Worm (Caenorhabditis elegans) whole organism, midembryonic: ENCODE data around the gene col-157.

Source experiments
- T22C8.4 ChIP-seq: fragments of 200-800 bp; sonication (Bioruptor generic); IDR thresholded peaks from 2 replicates; pipeline ENCODE4 v1.3.6; 2022; ENCODE audit warnings: missing genetic modification characterization, missing compliant biosample characterization
- flt-1 ChIP-seq: fragments of 200-800 bp; sonication (Bioruptor generic); IDR thresholded peaks from 2 replicates; pipeline ENCODE4 v1.3.6; 2022; ENCODE audit warnings: missing genetic modification characterization, missing compliant biosample characterization
- ref-1 ChIP-seq: fragments of 200-800 bp; sonication (Bioruptor generic); conservative IDR thresholded peaks from 2 replicates; pipeline ENCODE4 v1.3.6; 2022; ENCODE audit warnings: missing genetic modification reagents, missing genetic modification characterization, missing compliant biosample characterization
- ztf-23 ChIP-seq: fragments of 200-800 bp; sonication (Bioruptor generic); IDR thresholded peaks from 2 replicates; pipeline ENCODE4 v1.3.6; 2022; ENCODE audit warnings: missing genetic modification reagents, missing genetic modification characterization, missing compliant biosample characterization

DNA sequence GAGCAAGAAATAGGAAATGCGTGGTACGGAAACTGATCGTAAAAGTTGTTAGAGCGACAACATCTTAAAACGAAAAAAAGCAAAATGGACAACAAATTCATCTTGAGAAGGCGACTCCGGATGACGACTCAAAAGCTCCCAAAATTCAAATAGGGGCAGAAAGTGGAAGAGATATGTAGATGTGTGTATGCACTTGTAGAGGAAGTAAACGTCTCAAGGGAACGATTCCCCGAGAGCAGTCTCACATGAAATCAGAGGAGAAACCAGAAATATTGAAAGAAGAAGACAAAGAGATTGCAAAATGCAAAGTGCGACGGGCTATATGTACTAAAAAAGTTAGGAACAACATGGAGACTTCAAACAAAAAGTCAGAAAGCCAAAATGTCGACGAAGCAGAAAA lies 40.3 kb upstream of the col-157 start, which contains the start of gene F57B7.2:
- TF ChIP-seq T22C8.4 (no peak), ztf-23 (GFP tag; lab: Robert Waterston, UW) (no peak), ref-1 (GFP tag; lab: Robert Waterston, UW) (no peak), flt-1 (no peak)
